Fruit fly (Drosophila melanogaster) whole organism, pupa: Measurements from ENCODE around the gene Mkp3.

Source experiments
- CG10348 ChIP-seq: fragments of 200-800 bp; sonication (Bioruptor generic); IDR thresholded peaks from 2 replicates; pipeline ENCODE4 v1.3.6; 2022; ENCODE audit warnings: missing biosample characterization, missing genetic modification characterization
- CG12605 ChIP-seq: fragments of 200-800 bp; sonication (Bioruptor generic); IDR thresholded peaks from 2 replicates; pipeline ENCODE4 v1.3.6; 2022; ENCODE audit warnings: missing biosample characterization, missing genetic modification characterization
- CG13204 ChIP-seq: fragments of 200-800 bp; sonication (Bioruptor generic); optimal IDR thresholded peaks from 2 replicates; lab custom pipeline; 2018; ENCODE audit warnings: missing biosample characterization, mild to moderate bottlenecking, missing genetic modification characterization, moderate library complexity
- CG14655 ChIP-seq: fragments of 200-800 bp; sonication (Bioruptor generic); optimal IDR thresholded peaks from 3 replicates; lab custom pipeline; 2017; ENCODE audit warnings: mild to moderate bottlenecking, missing biosample characterization, missing genetic modification reagents, missing genetic modification characterization
- CG15710 ChIP-seq: fragments of 200-800 bp; sonication (Bioruptor generic); optimal IDR thresholded peaks from 2 replicates; lab custom pipeline; 2018; ENCODE audit warnings: missing biosample characterization, mild to moderate bottlenecking, missing genetic modification characterization, moderate library complexity
- CG17806 ChIP-seq: fragments of 200-800 bp; sonication (Bioruptor generic); optimal IDR thresholded peaks from 2 replicates; lab custom pipeline; 2018; ENCODE audit warnings: missing biosample characterization, mild to moderate bottlenecking, missing genetic modification characterization, moderate library complexity
- CG32121 ChIP-seq: fragments of 200-800 bp; sonication (Bioruptor generic); IDR thresholded peaks from 2 replicates; pipeline ENCODE4 v1.3.6; 2022; ENCODE audit warnings: missing biosample characterization, missing genetic modification characterization
- CG34367 ChIP-seq: fragments of 200-800 bp; sonication (Bioruptor generic); optimal IDR thresholded peaks from 2 replicates; lab custom pipeline; 2018; ENCODE audit warnings: missing biosample characterization, mild to moderate bottlenecking, missing genetic modification characterization
- CG4496 ChIP-seq: fragments of 200-800 bp; sonication (Bioruptor generic); IDR thresholded peaks from 3 replicates; pipeline ENCODE4 v1.3.6; 2022; ENCODE audit warnings: missing biosample characterization, missing genetic modification characterization
- CG8159 ChIP-seq: fragments of 200-800 bp; sonication (Bioruptor generic); optimal IDR thresholded peaks from 3 replicates; lab custom pipeline; 2018; ENCODE audit warnings: missing biosample characterization, mild to moderate bottlenecking, missing genetic modification characterization, moderate library complexity
- CG8301 ChIP-seq: fragments of 200-800 bp; sonication (Bioruptor generic); optimal IDR thresholded peaks from 2 replicates; lab custom pipeline; 2018; ENCODE audit warnings: missing biosample characterization, mild to moderate bottlenecking, missing genetic modification characterization
- CG9948 ChIP-seq: fragments of 200-800 bp; sonication (Bioruptor generic); optimal IDR thresholded peaks from 2 replicates; lab custom pipeline; 2018; ENCODE audit warnings: missing biosample characterization, mild to moderate bottlenecking, missing genetic modification characterization, moderate library complexity
- D1 ChIP-seq: fragments of 200-800 bp; sonication (Bioruptor generic); optimal IDR thresholded peaks from 2 replicates; lab custom pipeline; 2018; ENCODE audit warnings: missing biosample characterization, mild to moderate bottlenecking, missing genetic modification characterization, moderate library complexity
- EcR ChIP-seq: fragments of 200-800 bp; sonication (Bioruptor generic); optimal IDR thresholded peaks from 3 replicates; lab custom pipeline; 2019; ENCODE audit warnings: missing biosample characterization, missing genetic modification characterization, mild to moderate bottlenecking, moderate library complexity, missing genetic modification reagents
- Ets98B ChIP-seq: fragments of 200-800 bp; sonication (Bioruptor generic); IDR thresholded peaks from 2 replicates; pipeline ENCODE4 v1.3.6; 2022; ENCODE audit warnings: missing biosample characterization, missing genetic modification characterization
- Pif1A ChIP-seq: fragments of 200-800 bp; sonication (Bioruptor generic); optimal IDR thresholded peaks from 3 replicates; lab custom pipeline; 2016; ENCODE audit warnings: missing biosample characterization, missing genetic modification characterization
- Pif1B ChIP-seq: fragments of 200-800 bp; sonication (Bioruptor generic); optimal IDR thresholded peaks from 3 replicates; lab custom pipeline; 2016; ENCODE audit warnings: missing biosample characterization, missing genetic modification characterization
- Snoo ChIP-seq: fragments of 200-800 bp; sonication (Bioruptor generic); optimal IDR thresholded peaks from 3 replicates; lab custom pipeline; 2017; ENCODE audit warnings: missing biosample characterization, mild to moderate bottlenecking, missing genetic modification characterization, inconsistent platforms
- fd96Ca ChIP-seq: fragments of 200-800 bp; sonication (Bioruptor generic); IDR thresholded peaks from 3 replicates; pipeline ENCODE4 v1.3.6; 2022; ENCODE audit warnings: missing biosample characterization, missing genetic modification characterization
- gl ChIP-seq: fragments of 200-800 bp; sonication (Bioruptor generic); optimal IDR thresholded peaks from 2 replicates; lab custom pipeline; 2018; ENCODE audit warnings: missing biosample characterization, mild to moderate bottlenecking, missing genetic modification characterization
- rn ChIP-seq: fragments of 200-800 bp; sonication (Bioruptor generic); IDR thresholded peaks from 2 replicates; pipeline ENCODE4 v1.3.6; 2022; ENCODE audit warnings: missing biosample characterization, missing genetic modification characterization

Gene Mkp3

DNA sequence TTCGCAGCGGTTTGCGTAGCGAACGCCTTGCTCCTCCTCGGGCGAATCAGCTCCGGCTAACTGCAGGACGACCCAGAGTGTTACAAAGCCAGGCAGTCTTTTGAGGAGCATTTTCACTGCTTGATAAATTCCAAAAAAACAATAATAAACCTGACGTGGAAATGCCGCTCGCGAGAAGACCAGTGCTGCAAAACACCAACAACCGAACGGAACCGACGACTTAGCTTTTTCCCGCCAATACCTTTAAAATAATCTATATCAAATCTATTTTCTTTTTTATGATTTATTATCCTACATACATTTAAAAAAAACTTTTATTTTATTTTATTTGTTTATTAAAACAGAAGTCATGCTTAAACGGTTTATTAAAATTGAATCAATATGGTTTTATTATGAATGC is 9.8 kb upstream of the Mkp3 start, which contains the start of gene CNPYb:
Gene CNPYb, minus strand, starts transcription at position 186 of the 400 bp plus-strand sequence.
- TF ChIP-seq D1 (tag; lab: Kevin White, UChicago) (peak; percentile 6), gl (tag; lab: Kevin White, UChicago) (no peak), CG8301 (tag; lab: Kevin White, UChicago) (no peak), Pif1B (GFP tag; lab: Kevin White, UChicago) (peak; percentile 1), CG10348 (GFP tag; lab: Robert Waterston, UW) (no peak), EcR (GFP tag; lab: Kevin White, UChicago) (no peak)

DNA sequence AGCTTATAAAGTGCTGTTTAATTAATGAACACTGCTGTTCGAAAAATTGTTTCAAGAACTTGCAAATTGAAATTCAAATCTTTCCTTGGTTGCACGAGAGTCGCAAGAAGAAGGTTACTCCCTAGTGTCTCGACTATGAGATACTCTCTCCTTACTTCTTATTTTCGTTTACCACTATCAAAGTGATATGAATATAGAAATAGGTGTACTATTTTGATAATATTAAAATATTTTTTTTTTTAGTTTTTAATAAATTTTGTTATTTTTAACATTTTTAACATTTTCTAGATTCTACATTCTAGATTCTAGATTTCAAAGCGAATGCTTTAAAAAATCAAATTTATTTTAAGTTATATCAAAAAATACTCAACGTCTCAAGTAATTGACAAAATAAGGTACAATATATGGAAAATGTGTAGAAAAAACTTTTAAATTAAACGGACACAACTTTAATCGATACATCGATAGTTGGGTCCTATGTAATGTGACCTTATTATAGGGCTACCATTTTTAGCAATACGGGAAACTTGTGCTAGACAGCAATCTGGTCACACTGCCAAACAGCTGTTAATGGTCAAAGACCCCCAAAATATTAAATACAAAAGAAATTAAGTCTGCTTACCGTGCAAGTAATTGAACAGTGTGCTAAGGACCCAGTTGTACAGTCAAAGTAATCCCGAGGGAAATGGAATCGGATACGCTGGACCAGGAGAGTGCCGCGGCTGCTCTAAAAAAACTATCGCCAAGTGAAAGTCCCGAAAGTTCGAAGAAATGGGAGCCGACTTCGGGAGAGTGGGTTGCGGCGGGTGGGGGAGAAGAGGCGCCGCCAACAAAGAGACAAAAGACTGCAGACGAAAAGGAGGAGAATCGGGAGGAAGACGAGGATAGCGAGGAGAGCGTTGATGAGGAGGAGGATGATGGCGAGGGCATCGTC is 6.2 kb upstream of the Mkp3 start, which contains the start of gene MESR6:
Gene MESR6, plus strand, starts transcription at position 546 of the 934 bp plus-strand sequence.
- TF ChIP-seq CG15710 (no peak), CG17806 (tag; lab: Kevin White, UChicago) (peak; percentile 17), EcR (GFP tag; lab: Kevin White, UChicago) (peak; percentile 100), D1 (tag; lab: Kevin White, UChicago) (peak; percentile 51)

DNA sequence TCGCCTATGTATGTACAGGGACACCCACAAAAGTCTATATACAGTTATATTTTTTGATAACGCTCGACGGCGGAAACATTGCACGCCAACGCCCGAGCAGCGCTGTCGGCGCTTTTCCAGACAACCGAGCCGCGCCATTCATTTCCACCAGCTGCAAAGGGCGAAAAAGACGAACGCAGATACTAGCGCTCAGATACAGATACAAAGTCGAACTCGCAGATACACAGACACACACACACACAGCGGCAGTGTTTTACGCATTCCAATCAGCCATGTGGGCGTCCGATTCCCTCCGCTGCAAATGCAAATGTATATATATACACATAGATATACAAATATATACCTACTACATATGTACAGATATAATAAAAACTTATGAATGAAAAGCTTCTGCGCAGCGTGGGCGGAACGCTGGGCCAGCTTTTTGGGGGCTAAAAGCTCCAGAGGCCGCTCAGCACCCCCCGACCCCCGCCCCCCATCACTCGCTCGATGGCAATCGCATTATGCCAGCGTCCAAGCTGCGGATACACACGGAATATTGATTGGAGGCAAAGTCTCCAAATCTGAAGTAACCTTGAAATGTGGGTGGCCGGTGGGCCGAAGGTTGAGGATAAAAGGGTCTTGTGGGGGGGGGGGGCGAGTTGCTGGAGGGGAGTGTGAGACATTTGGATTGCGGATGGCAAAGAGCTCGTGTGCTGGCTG is 5.3 kb upstream of the Mkp3 start:
- TF ChIP-seq Pif1A (GFP tag; lab: Kevin White, UChicago) = no peak
- peak; percentile 8 for TF ChIP-seq gl (tag; lab: Kevin White, UChicago)
- no peak; the same call in 2 of the 3 replicates for TF ChIP-seq CG4496 (GFP tag; lab: Robert Waterston, UW)
- TF ChIP-seq CG9948 = no peak
- no peak for TF ChIP-seq CG10348 (GFP tag; lab: Robert Waterston, UW)
- TF ChIP-seq Pif1B (GFP tag; lab: Kevin White, UChicago) = peak; percentile 39
- TF ChIP-seq Ets98B (GFP tag; lab: Robert Waterston, UW) = no peak
- no peak for TF ChIP-seq rn
- TF ChIP-seq CG32121 (GFP tag; lab: Robert Waterston, UW) = peak; percentile 52; the same call in 1 of the 2 replicates
- no peak for TF ChIP-seq CG8301 (tag; lab: Kevin White, UChicago)
- TF ChIP-seq EcR (GFP tag; lab: Kevin White, UChicago) = peak; percentile 64
- TF ChIP-seq CG34367 = no peak
- TF ChIP-seq fd96Ca (GFP tag; lab: Robert Waterston, UW) = peak; percentile 37; the same call in 2 of the 3 replicates
- TF ChIP-seq CG13204 (GFP tag; lab: Kevin White, UChicago) = peak; percentile 87
- TF ChIP-seq CG8159 (tag; lab: Kevin White, UChicago) = peak; percentile 15
- no peak for TF ChIP-seq CG14655 (GFP tag; lab: Kevin White, UChicago)
- TF ChIP-seq CG12605 (GFP tag; lab: Robert Waterston, UW) = no peak; the same call in 1 of the 2 replicates
- TF ChIP-seq Snoo (tag; lab: Kevin White, UChicago) = peak; percentile 0
- TF ChIP-seq CG15710 = no peak
- no peak for TF ChIP-seq D1 (tag; lab: Kevin White, UChicago)
- no peak for TF ChIP-seq CG17806 (tag; lab: Kevin White, UChicago)

DNA sequence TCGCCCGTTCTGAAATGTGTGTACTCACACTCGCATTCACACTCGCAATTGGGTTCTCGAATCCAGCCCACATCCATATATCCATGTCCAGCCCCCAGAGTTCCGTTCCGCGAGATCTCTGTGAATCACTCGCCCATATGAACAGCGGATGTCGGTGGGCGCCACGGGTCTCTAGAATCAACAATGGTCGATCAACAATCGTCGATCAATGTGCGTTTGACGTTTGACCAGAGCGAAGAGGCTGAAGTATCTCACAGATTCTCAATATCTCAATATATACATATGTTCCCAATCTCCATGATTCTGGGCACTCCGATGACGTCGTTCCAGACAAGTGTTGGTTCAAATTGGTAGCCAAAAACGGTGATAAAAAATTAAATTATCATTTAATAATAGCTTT is 2.9 kb upstream of the Mkp3 start:
- TF ChIP-seq Snoo (tag; lab: Kevin White, UChicago) (no peak), CG32121 (GFP tag; lab: Robert Waterston, UW) (no peak), CG8301 (tag; lab: Kevin White, UChicago) (no peak), gl (tag; lab: Kevin White, UChicago) (no peak), Pif1B (GFP tag; lab: Kevin White, UChicago) (no peak), CG10348 (GFP tag; lab: Robert Waterston, UW) (no peak)

DNA sequence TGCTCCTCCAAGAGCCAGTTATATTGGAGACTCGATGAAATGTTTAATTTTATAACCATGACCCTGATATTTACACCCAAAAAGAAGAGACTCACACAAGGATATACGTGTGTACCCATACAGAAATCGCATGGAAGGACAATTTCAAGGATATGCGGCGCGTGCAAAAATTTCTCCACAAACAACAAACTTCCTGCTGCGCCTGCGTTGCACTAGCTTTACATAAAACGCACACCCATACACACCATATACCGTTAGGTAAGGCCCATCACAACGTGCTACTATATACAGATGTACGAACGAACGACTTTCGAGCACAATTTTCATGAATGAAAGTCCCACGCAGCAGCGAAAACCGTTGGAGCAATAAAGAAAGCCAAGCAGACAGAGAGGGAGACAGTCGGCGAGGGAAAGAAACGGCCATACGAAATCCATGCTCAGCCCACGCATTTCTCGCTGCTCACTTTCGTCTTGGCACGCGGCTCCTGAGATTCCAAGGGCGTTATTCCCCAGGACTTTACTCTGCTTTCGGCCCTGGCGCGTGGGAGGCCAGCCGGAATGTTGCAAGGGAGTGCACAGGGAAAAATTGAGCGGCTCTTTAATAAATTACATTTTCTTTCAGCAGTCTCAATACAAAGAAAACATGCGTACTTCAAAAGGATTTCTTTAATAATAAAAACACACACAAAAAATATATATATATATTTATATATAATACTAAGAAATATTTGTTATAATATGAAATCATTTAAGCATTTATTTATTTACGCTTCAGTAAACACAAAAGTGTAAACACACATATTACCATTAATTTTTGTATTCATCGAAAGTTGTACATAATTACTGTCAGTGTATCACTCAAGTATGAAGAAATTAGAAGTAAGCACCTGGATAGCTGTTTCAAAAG is 1.4 kb upstream of the Mkp3 start:
- no peak for TF ChIP-seq rn
- no peak for TF ChIP-seq CG8301 (tag; lab: Kevin White, UChicago)
- TF ChIP-seq CG32121 (GFP tag; lab: Robert Waterston, UW) = no peak
- no peak for TF ChIP-seq CG10348 (GFP tag; lab: Robert Waterston, UW)
- no peak for TF ChIP-seq CG34367
- peak; percentile 28 for TF ChIP-seq Snoo (tag; lab: Kevin White, UChicago)
- TF ChIP-seq fd96Ca (GFP tag; lab: Robert Waterston, UW) = no peak
- no peak for TF ChIP-seq EcR (GFP tag; lab: Kevin White, UChicago)
- TF ChIP-seq CG12605 (GFP tag; lab: Robert Waterston, UW) = no peak
- TF ChIP-seq CG15710 = peak; percentile 37
- TF ChIP-seq D1 (tag; lab: Kevin White, UChicago) = no peak
- TF ChIP-seq CG4496 (GFP tag; lab: Robert Waterston, UW) = peak; percentile 60; the same call in 1 of the 3 replicates
- TF ChIP-seq CG14655 (GFP tag; lab: Kevin White, UChicago) = peak; percentile 28
- TF ChIP-seq gl (tag; lab: Kevin White, UChicago) = no peak
- TF ChIP-seq CG8159 (tag; lab: Kevin White, UChicago) = peak; percentile 64
- TF ChIP-seq CG17806 (tag; lab: Kevin White, UChicago) = peak; percentile 42
- TF ChIP-seq Pif1A (GFP tag; lab: Kevin White, UChicago) = no peak
- peak; percentile 45 for TF ChIP-seq CG13204 (GFP tag; lab: Kevin White, UChicago)
- TF ChIP-seq Pif1B (GFP tag; lab: Kevin White, UChicago) = no peak
- TF ChIP-seq Ets98B (GFP tag; lab: Robert Waterston, UW) = no peak
- peak; percentile 48 for TF ChIP-seq CG9948
